Fruit fly (Drosophila melanogaster) whole organism, adult: ENCODE data around the gene CG10469.

Source experiments
- CG11617 ChIP-seq: fragments of 200-800 bp; sonication (Bioruptor generic); optimal IDR thresholded peaks from 2 replicates; lab custom pipeline; 2017; ENCODE audit warnings: mild to moderate bottlenecking, missing biosample characterization, missing genetic modification reagents, missing genetic modification characterization
- CG14711 ChIP-seq: fragments of 200-800 bp; sonication (Bioruptor generic); optimal IDR thresholded peaks from 2 replicates; lab custom pipeline; 2018; ENCODE audit warnings: missing biosample characterization, mild to moderate bottlenecking, missing genetic modification characterization, moderate library complexity
- CG1620 ChIP-seq: fragments of 200-800 bp; sonication (Bioruptor generic); optimal IDR thresholded peaks from 2 replicates; lab custom pipeline; 2016; ENCODE audit warnings: missing biosample characterization, missing genetic modification characterization
- CG33017 ChIP-seq: fragments of 200-800 bp; sonication (Bioruptor generic); optimal IDR thresholded peaks from 2 replicates; lab custom pipeline; 2018; ENCODE audit warnings: missing biosample characterization, mild to moderate bottlenecking, missing genetic modification characterization, moderate library complexity
- CG7045 ChIP-seq: fragments of 200-800 bp; sonication (Bioruptor generic); optimal IDR thresholded peaks from 2 replicates; lab custom pipeline; 2017; ENCODE audit warnings: missing biosample characterization, mild to moderate bottlenecking, missing genetic modification characterization
- Crg-1 ChIP-seq: fragments of 200-800 bp; sonication (Bioruptor generic); optimal IDR thresholded peaks from 2 replicates; lab custom pipeline; 2016; ENCODE audit warnings: missing biosample characterization, missing genetic modification characterization
- Hr96 ChIP-seq: fragments of 200-800 bp; sonication (Bioruptor generic); optimal IDR thresholded peaks from 2 replicates; lab custom pipeline; 2016; ENCODE audit warnings: missing biosample characterization, missing genetic modification characterization
- Mnt ChIP-seq: fragments of 200-800 bp; sonication (Bioruptor generic); optimal IDR thresholded peaks from 2 replicates; lab custom pipeline; 2016; ENCODE audit warnings: missing biosample characterization, mild to moderate bottlenecking, missing genetic modification characterization
- cic ChIP-seq: fragments of 200-800 bp; sonication (Bioruptor generic); optimal IDR thresholded peaks from 2 replicates; lab custom pipeline; 2017; ENCODE audit warnings: missing biosample characterization, mild to moderate bottlenecking, missing genetic modification characterization, moderate library complexity
- kay ChIP-seq: fragments of 200-800 bp; sonication (Bioruptor generic); peaks from one replicate; lab custom pipeline; 2016; ENCODE audit warnings: missing biosample characterization, missing genetic modification characterization, borderline replicate concordance
- tj ChIP-seq: fragments of 200-800 bp; sonication (Bioruptor generic); optimal IDR thresholded peaks from 3 replicates; lab custom pipeline; 2017; ENCODE audit warnings: missing biosample characterization, mild to moderate bottlenecking, missing genetic modification characterization, moderate library complexity

DNA sequence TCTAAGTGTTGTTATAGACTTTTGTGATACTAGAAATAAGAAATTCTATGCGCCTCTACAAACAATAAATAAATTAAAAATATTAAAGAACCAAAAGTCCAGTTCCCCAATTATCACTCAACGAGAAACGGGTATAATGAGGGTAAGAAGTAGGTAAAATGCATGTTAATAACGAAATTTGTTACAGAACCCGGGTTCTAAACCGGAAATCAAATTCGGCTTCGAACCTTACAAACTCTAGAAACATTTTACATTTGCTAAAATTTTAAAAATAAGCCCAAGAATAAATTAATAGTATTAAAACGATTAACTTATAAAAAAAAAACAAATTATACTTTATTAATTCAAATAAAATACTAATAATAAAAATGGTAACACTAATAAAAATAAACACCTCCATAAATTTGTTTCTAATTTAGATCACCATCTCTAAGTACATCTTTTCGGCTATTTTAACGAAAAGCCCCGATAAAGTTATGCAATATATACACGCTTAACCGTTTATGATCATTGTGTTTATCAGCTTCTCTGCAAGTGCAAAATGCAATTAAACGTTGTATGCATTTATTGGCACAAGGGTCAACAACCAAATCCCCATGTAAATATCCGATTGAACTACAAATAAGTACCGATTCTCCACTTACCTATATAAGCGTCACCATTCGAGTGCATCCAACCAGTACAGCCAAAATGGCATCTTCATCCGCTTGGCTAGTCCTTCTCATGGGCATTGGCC, 21.5 kb downstream of the CG10469 start, which contains the start of gene CG6602:
- TF ChIP-seq Hr96 (GFP tag; lab: Kevin White, UChicago) (peak; percentile 33), CG7045 (GFP tag; lab: Kevin White, UChicago) (peak; percentile 67), CG11617 (peak; percentile 2), cic (no peak), tj (no peak), kay (GFP tag; lab: Kevin White, UChicago) (peak; percentile 17), CG14711 (peak; percentile 26), Crg-1 (GFP tag; lab: Kevin White, UChicago) (no peak), CG33017 (no peak), CG1620 (GFP tag; lab: Kevin White, UChicago) (peak; percentile 37), Mnt (GFP tag; lab: Kevin White, UChicago) (peak; percentile 20)
